Worm (Caenorhabditis elegans) whole organism, L1 larva: ENCODE results near the gene mks-3.

ENCODE experiments used
- C16A3.4 ChIP-seq: fragments of 150-350 bp; optimal IDR thresholded peaks from 2 replicates; lab custom pipeline; 2014; ENCODE audit warnings: missing biosample characterization, missing genetic modification characterization
- C34B4.2 ChIP-seq: sonication (generic microtip); optimal IDR thresholded peaks from 2 replicates; lab custom pipeline; 2017; ENCODE audit warnings: mild to moderate bottlenecking, missing genetic modification characterization, missing compliant biosample characterization
- F16B12.6 ChIP-seq: fragments of 150-350 bp; optimal IDR thresholded peaks from 2 replicates; lab custom pipeline; 2014; ENCODE audit warnings: missing biosample characterization, missing genetic modification characterization
- Y116A8C.19 ChIP-seq: sonication (generic microtip); optimal IDR thresholded peaks from 2 replicates; lab custom pipeline; 2016; ENCODE audit warnings: missing compliant biosample characterization, missing genetic modification characterization, borderline replicate concordance
- alr-1 ChIP-seq: fragments of 200-800 bp; sonication (Bioruptor generic); optimal IDR thresholded peaks from 2 replicates; lab custom pipeline; 2018; ENCODE audit warnings: borderline replicate concordance, mild to moderate bottlenecking, missing genetic modification characterization, missing compliant biosample characterization
- aly-2 ChIP-seq: fragments of 150-350 bp; optimal IDR thresholded peaks from 2 replicates; lab custom pipeline; 2014; ENCODE audit warnings: missing biosample characterization, missing genetic modification characterization
- blmp-1 ChIP-seq: fragments of 150-350 bp; optimal IDR thresholded peaks from 2 replicates; lab custom pipeline; 2014; ENCODE audit warnings: missing biosample characterization, missing genetic modification characterization
- ceh-63 ChIP-seq: fragments of 200-800 bp; sonication (Bioruptor generic); optimal IDR thresholded peaks from 2 replicates; lab custom pipeline; 2018; ENCODE audit warnings: mild to moderate bottlenecking, missing genetic modification characterization, missing compliant biosample characterization
- ceh-8 ChIP-seq: fragments of 200-800 bp; sonication (Bioruptor generic); optimal IDR thresholded peaks from 2 replicates; lab custom pipeline; 2018; ENCODE audit warnings: mild to moderate bottlenecking, missing genetic modification characterization, moderate library complexity, missing compliant biosample characterization
- ceh-82 ChIP-seq, 3 experiments: fragments of 150-350 bp in 1 of 3; sonication (generic microtip) in 2 of 3; optimal IDR thresholded peaks; 2 replicates each; lab custom pipeline; 2014 to 2017; ENCODE audit warnings: missing biosample characterization in 3 of 3, missing genetic modification characterization in 3 of 3
- ceh-88 ChIP-seq: fragments of 200-800 bp; sonication (Bioruptor generic); IDR thresholded peaks from 2 replicates; pipeline ENCODE4 v1.3.6; 2022; ENCODE audit warnings: missing genetic modification characterization, missing compliant biosample characterization
- ceh-90 ChIP-seq: sonication (generic microtip); optimal IDR thresholded peaks from 2 replicates; lab custom pipeline; 2016; ENCODE audit warnings: missing genetic modification characterization, missing compliant biosample characterization
- ces-1 ChIP-seq: fragments of 150-350 bp; optimal IDR thresholded peaks from 2 replicates; lab custom pipeline; 2014; ENCODE audit warnings: missing biosample characterization, missing genetic modification reagents, missing genetic modification characterization
- dpl-1 ChIP-seq, 3 experiments: fragments of 150-350 bp in 2 of 3; sonication (generic microtip) in 1 of 3; optimal IDR thresholded peaks; 2 replicates each; lab custom pipeline; 2014 to 2017; ENCODE audit warnings: missing biosample characterization in 3 of 3, missing genetic modification characterization in 3 of 3, missing genetic modification reagents in 3 of 3
- dsc-1 ChIP-seq: sonication (generic microtip); optimal IDR thresholded peaks from 2 replicates; lab custom pipeline; 2016; ENCODE audit warnings: mild to moderate bottlenecking, missing genetic modification characterization, missing compliant biosample characterization
- efl-1 ChIP-seq, 4 experiments: fragments of 150-350 bp; optimal IDR thresholded peaks in 3 of 4; peaks in 1 of 4; 1 replicate in 1 of 4; 2 replicates in 3 of 4; lab custom pipeline; 2014; ENCODE audit warnings: missing biosample characterization in 2 of 4, missing genetic modification characterization in 2 of 4, missing genetic modification reagents in 2 of 4
- egl-13 ChIP-seq: sonication (generic microtip); optimal IDR thresholded peaks from 2 replicates; lab custom pipeline; 2016; ENCODE audit warnings: missing genotype, missing genetic modification reagents, missing genetic modification characterization, missing compliant biosample characterization
- elt-3 ChIP-seq, 6 experiments: fragments of 150-350 bp in 1 of 6; sonication (generic microtip); optimal IDR thresholded peaks; 2 replicates each; lab custom pipeline; 2017 to 2018; ENCODE audit warnings: missing biosample characterization in 6 of 6, missing genetic modification characterization in 6 of 6, inconsistent platforms in 1 of 6
- fkh-4 ChIP-seq: sonication (generic microtip); optimal IDR thresholded peaks from 2 replicates; lab custom pipeline; 2016; ENCODE audit warnings: missing compliant biosample characterization, missing genetic modification characterization, borderline replicate concordance
- fkh-8 ChIP-seq: sonication (generic microtip); optimal IDR thresholded peaks from 2 replicates; lab custom pipeline; 2016; ENCODE audit warnings: mild to moderate bottlenecking, missing genetic modification characterization, missing compliant biosample characterization
- fos-1 ChIP-seq: fragments of 150-350 bp; optimal IDR thresholded peaks from 2 replicates; lab custom pipeline; 2014; ENCODE audit warnings: missing biosample characterization, missing genetic modification characterization
- grh-1 ChIP-seq: fragments of 200-800 bp; sonication (Bioruptor generic); IDR thresholded peaks from 2 replicates; pipeline ENCODE4 v1.3.6; 2022; ENCODE audit warnings: missing genetic modification reagents, missing genetic modification characterization, missing compliant biosample characterization
- irx-1 ChIP-seq: sonication (generic microtip); optimal IDR thresholded peaks from 2 replicates; lab custom pipeline; 2016; ENCODE audit warnings: missing genetic modification characterization, missing compliant biosample characterization
- jun-1 ChIP-seq: fragments of 150-350 bp; optimal IDR thresholded peaks from 2 replicates; lab custom pipeline; 2014; ENCODE audit warnings: missing biosample characterization, missing genetic modification reagents, missing genetic modification characterization
- lin-13 ChIP-seq: fragments of 150-350 bp; optimal IDR thresholded peaks from 2 replicates; lab custom pipeline; 2014; ENCODE audit warnings: missing biosample characterization, missing genetic modification reagents, missing genetic modification characterization
- lin-14 ChIP-seq: fragments of 200-800 bp; sonication (Bioruptor generic); optimal IDR thresholded peaks from 2 replicates; lab custom pipeline; 2018; ENCODE audit warnings: mild to moderate bottlenecking, missing genetic modification characterization, moderate library complexity, missing compliant biosample characterization
- lin-15B ChIP-seq: fragments of 150-350 bp; sonication (generic microtip); optimal IDR thresholded peaks from 3 replicates; lab custom pipeline; 2014; ENCODE audit warnings: missing biosample characterization, missing genetic modification characterization
- lin-39 ChIP-seq: fragments of 150-350 bp; optimal IDR thresholded peaks from 2 replicates; lab custom pipeline; 2014; ENCODE audit warnings: missing biosample characterization, missing genetic modification reagents, missing genetic modification characterization
- lsy-2 ChIP-seq, 2 experiments: fragments of 150-350 bp; optimal IDR thresholded peaks; 2 replicates each; lab custom pipeline; 2014; ENCODE audit warnings: missing biosample characterization in 2 of 2, missing genetic modification characterization in 2 of 2
- mab-9 ChIP-seq: fragments of 200-800 bp; sonication (Bioruptor generic); IDR thresholded peaks from 2 replicates; pipeline ENCODE4 v1.3.6; 2022; ENCODE audit warnings: missing genetic modification reagents, missing genetic modification characterization, missing compliant biosample characterization
- mdl-1 ChIP-seq, 2 experiments: fragments of 150-350 bp; optimal IDR thresholded peaks; 2 replicates each; lab custom pipeline; 2014 to 2017; ENCODE audit warnings: missing biosample characterization in 2 of 2, missing genetic modification characterization in 2 of 2, inconsistent platforms in 1 of 2
- nhr-11 ChIP-seq: fragments of 150-350 bp; optimal IDR thresholded peaks from 2 replicates; lab custom pipeline; 2014; ENCODE audit warnings: missing biosample characterization, missing genetic modification characterization
- nhr-20 ChIP-seq: sonication (generic microtip); optimal IDR thresholded peaks from 2 replicates; lab custom pipeline; 2016; ENCODE audit warnings: mild to moderate bottlenecking, missing genetic modification characterization, missing compliant biosample characterization
- nhr-237 ChIP-seq: fragments of 150-350 bp; optimal IDR thresholded peaks from 2 replicates; lab custom pipeline; 2014; ENCODE audit warnings: missing biosample characterization, missing genetic modification characterization
- nhr-71 ChIP-seq: sonication (generic microtip); optimal IDR thresholded peaks from 2 replicates; lab custom pipeline; 2016; ENCODE audit warnings: mild to moderate bottlenecking, missing genetic modification characterization, moderate library complexity, missing compliant biosample characterization
- nhr-85 ChIP-seq: sonication (generic microtip); peaks from one replicate; lab custom pipeline; 2016; ENCODE audit warnings: missing genetic modification characterization, inconsistent platforms, missing compliant biosample characterization
- nhr-90 ChIP-seq: sonication (generic microtip); optimal IDR thresholded peaks from 2 replicates; lab custom pipeline; 2016; ENCODE audit warnings: mild to moderate bottlenecking, missing genetic modification characterization, missing compliant biosample characterization; ENCODE audit not compliant: poor library complexity
- pag-3 ChIP-seq: sonication (generic microtip); optimal IDR thresholded peaks from 2 replicates; lab custom pipeline; 2017; ENCODE audit warnings: missing genetic modification characterization, mild to moderate bottlenecking, missing compliant biosample characterization, antibody characterized with exemption, borderline replicate concordance; ENCODE audit not compliant: insufficient read depth
- pqm-1 ChIP-seq: sonication (generic microtip); optimal IDR thresholded peaks from 3 replicates; lab custom pipeline; 2017; ENCODE audit warnings: missing biosample characterization, missing genetic modification characterization
- skn-1 ChIP-seq: fragments of 150-350 bp; optimal IDR thresholded peaks from 2 replicates; lab custom pipeline; 2014; ENCODE audit warnings: missing biosample characterization, missing genetic modification characterization
- snpc-4 ChIP-seq: fragments of 150-350 bp; optimal IDR thresholded peaks from 2 replicates; lab custom pipeline; 2014; ENCODE audit warnings: missing biosample characterization, missing genetic modification characterization
- sox-4 ChIP-seq: sonication (generic microtip); optimal IDR thresholded peaks from 2 replicates; lab custom pipeline; 2016; ENCODE audit warnings: missing genetic modification characterization, missing compliant biosample characterization
- sptf-1 ChIP-seq: fragments of 150-350 bp; optimal IDR thresholded peaks from 2 replicates; lab custom pipeline; 2014; ENCODE audit warnings: missing biosample characterization, missing genetic modification characterization
- sup-37 ChIP-seq: fragments of 200-800 bp; sonication (Bioruptor generic); optimal IDR thresholded peaks from 2 replicates; lab custom pipeline; 2018; ENCODE audit warnings: mild to moderate bottlenecking, missing genetic modification characterization, missing compliant biosample characterization
- swsn-7 ChIP-seq: sonication (generic microtip); optimal IDR thresholded peaks from 2 replicates; lab custom pipeline; 2016; ENCODE audit warnings: missing genetic modification characterization, missing compliant biosample characterization
- tlp-1 ChIP-seq: fragments of 150-350 bp; optimal IDR thresholded peaks from 2 replicates; lab custom pipeline; 2014; ENCODE audit warnings: missing biosample characterization, missing genetic modification characterization
- unc-130 ChIP-seq: fragments of 150-350 bp; optimal IDR thresholded peaks from 2 replicates; lab custom pipeline; 2017; ENCODE audit warnings: missing biosample characterization, missing genetic modification characterization, inconsistent platforms
- unc-62 ChIP-seq: fragments of 150-350 bp; optimal IDR thresholded peaks from 2 replicates; lab custom pipeline; 2014; ENCODE audit warnings: missing biosample characterization, missing genetic modification reagents, missing genetic modification characterization
- unc-98 ChIP-seq: fragments of 200-800 bp; sonication (Bioruptor generic); IDR thresholded peaks from 2 replicates; pipeline ENCODE4 v1.3.6; 2022; ENCODE audit warnings: missing genetic modification characterization, missing compliant biosample characterization
- vab-15 ChIP-seq: sonication (generic microtip); optimal IDR thresholded peaks from 2 replicates; lab custom pipeline; 2017; ENCODE audit warnings: missing genotype, mild to moderate bottlenecking, missing genetic modification characterization, missing compliant biosample characterization
- zag-1 ChIP-seq: fragments of 150-350 bp; optimal IDR thresholded peaks from 2 replicates; lab custom pipeline; 2014; ENCODE audit warnings: missing biosample characterization, missing genetic modification characterization
- zip-4 ChIP-seq: fragments of 200-800 bp; sonication (Bioruptor generic); optimal IDR thresholded peaks from 2 replicates; lab custom pipeline; 2018; ENCODE audit warnings: mild to moderate bottlenecking, missing genetic modification characterization, moderate library complexity, missing compliant biosample characterization
- ztf-4 ChIP-seq: fragments of 150-350 bp; optimal IDR thresholded peaks from 2 replicates; lab custom pipeline; 2014; ENCODE audit warnings: missing biosample characterization, missing genetic modification characterization

Gene mks-3

DNA sequence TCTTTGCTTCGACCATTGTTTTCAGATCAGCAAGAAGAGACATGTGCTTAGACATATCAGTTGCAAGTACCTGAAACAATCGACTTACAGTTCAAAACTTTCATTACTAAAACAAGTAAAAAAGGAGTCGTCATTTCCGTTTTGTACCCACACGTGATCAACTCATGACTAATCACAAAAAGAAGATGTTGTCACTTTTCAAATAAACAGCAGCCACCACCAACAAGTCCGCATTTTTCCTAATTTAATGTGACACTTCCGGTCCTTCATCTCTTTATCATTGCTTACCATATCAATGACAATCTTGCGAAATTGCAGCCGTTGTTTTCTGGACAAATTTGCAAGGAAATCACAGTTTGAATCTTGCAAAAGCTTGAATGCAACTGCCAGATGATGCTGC is 45.2 kb upstream of the mks-3 start:
- TF ChIP-seq fos-1 (tag; lab: Kevin White, UChicago), result no peak
- no peak for TF ChIP-seq nhr-11 (tag; lab: Kevin White, UChicago)
- peak in 1 of 3 experiments; percentile 1 for TF ChIP-seq dpl-1 (GFP tag; optimal IDR thresholded peaks at IDR 0.05; lab: Kevin White, UChicago)
- TF ChIP-seq pag-3 (tag; lab: Kevin White, UChicago), result no peak
- TF ChIP-seq unc-130 (tag; lab: Kevin White, UChicago), result peak; percentile 65
- TF ChIP-seq swsn-7 (tag; lab: Kevin White, UChicago), result no peak
- TF ChIP-seq sptf-1 (tag; lab: Kevin White, UChicago), result no peak
- no peak for TF ChIP-seq ceh-88 (GFP tag; lab: Robert Waterston, UW)
- TF ChIP-seq lsy-2 (tag; optimal IDR thresholded peaks at IDR 0.05; lab: Kevin White, UChicago), result peak in 1 of 2 experiments; percentile 16
- TF ChIP-seq lin-13 (GFP tag; lab: Kevin White, UChicago), result no peak
- no peak for TF ChIP-seq ces-1 (GFP tag; lab: Kevin White, UChicago)
- no peak for TF ChIP-seq C16A3.4 (tag; lab: Kevin White, UChicago)
- no peak for TF ChIP-seq C34B4.2
- TF ChIP-seq jun-1 (tag; lab: Kevin White, UChicago), result no peak
- TF ChIP-seq fkh-4 (tag; lab: Kevin White, UChicago), result no peak
- no peak for TF ChIP-seq dsc-1 (tag; lab: Kevin White, UChicago)
- no peak for TF ChIP-seq egl-13 (tag; lab: Kevin White, UChicago)
- no peak for TF ChIP-seq skn-1
- peak; percentile 62; the same call in 1 of the 2 replicates for TF ChIP-seq grh-1 (GFP tag; lab: Robert Waterston, UW)
- TF ChIP-seq zip-4 (GFP tag; lab: Kevin White, UChicago), result no peak
- TF ChIP-seq alr-1 (tag; lab: Kevin White, UChicago), result no peak
- no peak for TF ChIP-seq fkh-8 (tag; lab: Kevin White, UChicago)
- peak in 4 of 6 experiments; percentile 36 to 80 (median 54) for TF ChIP-seq elt-3 (tag; optimal IDR thresholded peaks at IDR 0.05; lab: Kevin White, UChicago)
- no peak for TF ChIP-seq pqm-1 (tag; lab: Kevin White, UChicago)
- TF ChIP-seq nhr-90 (tag; lab: Kevin White, UChicago), result peak; percentile 70
- no peak for TF ChIP-seq unc-98 (GFP tag; lab: Robert Waterston, UW)
- no peak for TF ChIP-seq sup-37 (GFP tag; lab: Kevin White, UChicago)
- no peak for TF ChIP-seq lin-15B (tag; lab: Kevin White, UChicago)
- TF ChIP-seq zag-1 (tag; lab: Kevin White, UChicago), result no peak
- no peak for TF ChIP-seq unc-62 (GFP tag; lab: Kevin White, UChicago)
- TF ChIP-seq ztf-4 (tag; lab: Kevin White, UChicago), result no peak
- no peak for TF ChIP-seq mab-9 (GFP tag; lab: Robert Waterston, UW)
- TF ChIP-seq snpc-4 (tag; lab: Kevin White, UChicago), result no peak
- TF ChIP-seq lin-39 (tag; lab: Kevin White, UChicago), result no peak
- TF ChIP-seq nhr-20 (tag; lab: Kevin White, UChicago), result peak; percentile 55
- no peak for TF ChIP-seq irx-1 (tag; lab: Kevin White, UChicago)
- TF ChIP-seq lin-14 (GFP tag; lab: Kevin White, UChicago), result peak; percentile 62
- TF ChIP-seq blmp-1 (tag; lab: Kevin White, UChicago), result peak; percentile 71
- no peak for TF ChIP-seq ceh-8 (GFP tag; lab: Kevin White, UChicago)
- no peak for TF ChIP-seq ceh-90 (tag; lab: Kevin White, UChicago)
- TF ChIP-seq F16B12.6 (tag; lab: Kevin White, UChicago), result no peak
- TF ChIP-seq mdl-1 (tag; optimal IDR thresholded peaks at IDR 0.05; lab: Kevin White, UChicago), result peak in 1 of 2 experiments; percentile 6
- TF ChIP-seq nhr-237 (tag; lab: Kevin White, UChicago), result no peak
- no peak for TF ChIP-seq aly-2 (tag; lab: Kevin White, UChicago)
- TF ChIP-seq sox-4 (tag; lab: Kevin White, UChicago), result no peak
- TF ChIP-seq vab-15 (tag; lab: Kevin White, UChicago), result no peak
- TF ChIP-seq nhr-85 (tag; lab: Kevin White, UChicago), result peak; percentile 78
- no peak for TF ChIP-seq Y116A8C.19 (tag; lab: Kevin White, UChicago)
- peak; percentile 63 for TF ChIP-seq nhr-71 (tag; lab: Kevin White, UChicago)
- TF ChIP-seq ceh-63, result no peak
- no peak for TF ChIP-seq tlp-1 (tag; lab: Kevin White, UChicago)
- TF ChIP-seq efl-1 (optimal IDR thresholded peaks at IDR 0.05; lab: Kevin White, UChicago), result no peak
- peak in 1 of 2 experiments; percentile 31 for TF ChIP-seq efl-1 (GFP tag; optimal IDR thresholded peaks at IDR 0.05 in 1 of 2; lab: Kevin White, UChicago)
- no peak for TF ChIP-seq ceh-82 (tag; optimal IDR thresholded peaks at IDR 0.05; lab: Kevin White, UChicago)
